Fruit fly (Drosophila melanogaster): ENCODE measurements around the gene Dph2.

Gene Dph2

DNA sequence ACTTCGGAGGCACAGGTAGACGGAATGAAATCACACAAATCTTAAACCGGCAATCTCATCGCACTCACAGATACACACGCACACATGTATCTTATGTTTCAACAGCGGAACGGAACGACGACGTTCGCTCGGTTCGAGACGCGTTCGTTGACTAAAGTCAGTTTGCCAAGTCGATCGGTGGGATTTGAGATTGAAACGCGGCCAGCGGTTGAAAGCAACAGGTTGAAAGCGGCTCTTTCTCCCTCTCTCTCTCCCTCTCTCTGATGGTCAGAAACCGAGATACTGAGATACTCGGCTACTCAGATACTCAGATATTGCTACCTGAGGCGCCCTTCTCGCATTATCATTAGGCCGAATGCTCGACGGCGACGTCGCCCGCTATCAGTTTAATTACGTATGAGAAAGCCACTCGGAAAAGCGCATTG lies 40.0 kb downstream of the Dph2 start (continued):
- TF ChIP-seq ATbp (GFP tag; optimal IDR thresholded peaks at IDR 0.05) (peak; percentile 8), CTCF (GFP tag; optimal IDR thresholded peaks at IDR 0.05) (no peak), CG6813 (GFP tag; optimal IDR thresholded peaks at IDR 0.05) (peak; percentile 77), caup (GFP tag; optimal IDR thresholded peaks at IDR 0.05; ENCODE audit: severe bottlenecking) (peak; percentile 86), slbo (GFP tag; IDR thresholded peaks at IDR 0.05) (no peak), CG10267 (tag; optimal IDR thresholded peaks at IDR 0.05) (peak; percentile 31), CG34422 (GFP tag; IDR thresholded peaks at IDR 0.05) (no peak), en (GFP tag; optimal IDR thresholded peaks at IDR 0.05) (no peak), Mes4 (GFP tag; optimal IDR thresholded peaks at IDR 0.05) (no peak), BEAF-32 (GFP tag; optimal IDR thresholded peaks at IDR 0.05) (no peak), CG3847 (GFP tag; IDR thresholded peaks at IDR 0.05) (no peak; the same call in 1 of the 2 replicates), crc (GFP tag; optimal IDR thresholded peaks at IDR 0.05) (no peak), gcm2 (GFP tag; optimal IDR thresholded peaks at IDR 0.05) (peak; percentile 2), CG15601 (tag; optimal IDR thresholded peaks at IDR 0.05) (peak; percentile 100), Stat92E (GFP tag; optimal IDR thresholded peaks at IDR 0.05) (peak in 1 of 3 experiments; percentile 63), CG1647 (GFP tag; optimal IDR thresholded peaks at IDR 0.05) (no peak), ind (GFP tag; optimal IDR thresholded peaks at IDR 0.05) (no peak), Hmx (GFP tag; optimal IDR thresholded peaks at IDR 0.05) (no peak), sima (GFP tag; optimal IDR thresholded peaks at IDR 0.05) (no peak), CG2875 (GFP tag; optimal IDR thresholded peaks at IDR 0.05) (no peak), gsb (GFP tag; IDR thresholded peaks at IDR 0.05) (no peak), mld (GFP tag; IDR thresholded peaks at IDR 0.05; ENCODE audit: partially characterized antibody) (no peak), CG7357 (GFP tag; IDR thresholded peaks at IDR 0.05) (no peak), Bdp1 (GFP tag; optimal IDR thresholded peaks at IDR 0.05) (no peak), CG4730 (GFP tag; IDR thresholded peaks at IDR 0.05) (no peak), Hr78 (GFP tag; optimal IDR thresholded peaks at IDR 0.05) (no peak), CG12155 (GFP tag; optimal IDR thresholded peaks at IDR 0.05) (no peak), GATAe (GFP tag; conservative IDR thresholded peaks at IDR 0.05) (no peak; the same call in 1 of the 2 replicates), Nf-YB (GFP tag; optimal IDR thresholded peaks at IDR 0.05) (peak; percentile 34), Lhr (GFP tag; optimal IDR thresholded peaks at IDR 0.05) (no peak), nom (GFP tag; optimal IDR thresholded peaks at IDR 0.05) (peak; percentile 75), row (GFP tag; IDR thresholded peaks at IDR 0.05) (no peak), dysf (GFP tag; IDR thresholded peaks at IDR 0.05) (peak; percentile 28; the same call in 1 of the 3 replicates), ap (GFP tag; IDR thresholded peaks at IDR 0.05) (no peak), CG13123 (GFP tag; optimal IDR thresholded peaks at IDR 0.05) (no peak), otp (GFP tag; IDR thresholded peaks at IDR 0.05) (peak; percentile 20; the same call in 1 of the 3 replicates), Dbx (GFP tag; IDR thresholded peaks at IDR 0.05) (peak; percentile 82; the same call in 2 of the 3 replicates), CG11247 (GFP tag; IDR thresholded peaks at IDR 0.05) (no peak), tx (GFP tag; optimal IDR thresholded peaks at IDR 0.05) (no peak), CG7745 (tag; optimal IDR thresholded peaks at IDR 0.05) (no peak), CG6791 (GFP tag; IDR thresholded peaks at IDR 0.05; ENCODE audit: partially characterized antibody) (0 out of 3 replicates have a peak, but pooled peaks have one; percentile 16), eyg (GFP tag; optimal IDR thresholded peaks at IDR 0.05) (no peak), Bgb (GFP tag; IDR thresholded peaks at IDR 0.05; ENCODE audit: partially characterized antibody) (peak; percentile 22; the same call in 1 of the 2 replicates), CG4617 (GFP tag; optimal IDR thresholded peaks at IDR 0.05; ENCODE audit: borderline replicate concordance) (no peak), Spps (tag; optimal IDR thresholded peaks at IDR 0.05) (peak; percentile 10), ara (GFP tag; IDR thresholded peaks at IDR 0.05) (peak; percentile 39; the same call in 1 of the 2 replicates)

Measured in whole organism, embryonic.